Fruit fly (Drosophila melanogaster) Kc167 (cell line): ENCODE measurements around the gene CG12773.

Experiments
- Myc ChIP-seq: fragments of >200 bp; optimal IDR thresholded peaks from 2 replicates; lab custom pipeline; 2017; ENCODE audit warnings: missing external identifiers
- Sin3A ChIP-seq: fragments of >200 bp; optimal IDR thresholded peaks from 2 replicates; lab custom pipeline; 2018; ENCODE audit warnings: missing external identifiers
- h ChIP-seq: fragments of >200 bp; optimal IDR thresholded peaks from 3 replicates; lab custom pipeline; 2018; ENCODE audit warnings: missing external identifiers
- insv ChIP-seq: fragments of >200 bp; optimal IDR thresholded peaks from 3 replicates; lab custom pipeline; 2018; ENCODE audit warnings: missing external identifiers
- psq ChIP-seq: fragments of >200 bp; optimal IDR thresholded peaks from 2 replicates; lab custom pipeline; 2017; ENCODE audit warnings: missing external identifiers
- ttk ChIP-seq: sonication (Bioruptor generic); optimal IDR thresholded peaks from 2 replicates; lab custom pipeline; 2017; ENCODE audit warnings: missing external identifiers

Gene CG12773

dm6 chrX:1353322-1354212 lies at the start of gene CG12773, which contains the start of gene CG11417:
Gene CG12773 (minus strand): TSS chrX:1353981.
Gene CG11417 (plus strand): TSS chrX:1354014.
- no peak for TF ChIP-seq Myc (lab: Kevin White, UChicago)
- TF ChIP-seq h (lab: Kevin White, UChicago) = no peak
- TF ChIP-seq psq (lab: Kevin White, UChicago) = no peak
- no peak for TF ChIP-seq Sin3A (lab: Kevin White, UChicago)
- TF ChIP-seq insv (lab: Kevin White, UChicago) = no peak
- no peak for TF ChIP-seq ttk (lab: Kevin White, UChicago)

DNA sequence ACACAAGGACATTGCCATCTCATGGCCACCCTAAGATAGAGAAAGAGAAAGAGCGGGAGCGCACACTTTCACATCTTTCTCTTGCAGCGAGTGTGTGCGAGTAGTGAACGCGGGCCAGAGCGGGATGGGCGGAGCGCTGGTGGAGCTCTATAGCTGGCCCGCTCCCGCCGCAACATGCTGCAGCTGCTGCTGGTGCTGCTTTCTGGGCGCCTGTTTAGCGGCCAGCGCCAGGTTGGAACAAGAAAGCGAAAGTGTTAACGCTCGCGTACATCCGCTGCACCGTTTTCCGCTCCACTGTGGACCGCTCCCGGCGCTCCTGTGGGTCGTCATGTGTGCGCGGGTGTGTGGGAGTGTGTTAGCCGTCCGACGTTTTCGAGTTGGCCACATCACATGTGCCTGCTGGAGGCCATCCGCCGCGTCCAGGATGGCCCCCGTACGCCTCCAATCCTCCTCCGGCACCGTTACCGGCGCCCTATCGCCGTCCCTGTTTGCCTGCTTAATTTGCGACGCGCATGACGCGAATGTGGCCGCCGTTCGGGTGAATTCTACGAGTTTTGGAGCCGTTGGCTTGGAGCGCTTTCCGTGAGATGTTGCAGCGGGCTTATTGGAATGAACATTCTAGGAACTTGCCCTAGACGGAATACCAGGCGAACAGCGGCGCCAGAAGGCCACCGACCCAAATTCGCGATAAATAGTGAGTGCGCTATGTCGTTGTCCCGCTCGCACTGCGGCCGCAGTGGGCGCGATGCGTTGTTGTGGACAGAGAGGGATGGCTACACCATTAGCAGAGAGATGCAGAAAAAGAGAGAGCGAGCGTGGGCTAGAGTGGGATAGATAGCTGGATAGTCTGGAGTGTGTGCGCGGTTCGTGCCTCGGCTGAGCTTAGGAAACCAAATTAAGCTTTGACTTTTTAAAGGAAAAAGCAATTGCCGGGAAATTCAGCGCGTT lies 45.5 kb upstream of the CG12773 start:
- TF ChIP-seq h (lab: Kevin White, UChicago) = no peak
- no peak for TF ChIP-seq Myc (lab: Kevin White, UChicago)
- TF ChIP-seq ttk (lab: Kevin White, UChicago) = no peak
- TF ChIP-seq insv (lab: Kevin White, UChicago) = no peak
- TF ChIP-seq Sin3A (lab: Kevin White, UChicago) = no peak
- no peak for TF ChIP-seq psq (lab: Kevin White, UChicago)

dm6 chrX:1398455-1399055 lies 44.8 kb upstream of the CG12773 start:
- TF ChIP-seq h (lab: Kevin White, UChicago) (no peak), Myc (lab: Kevin White, UChicago) (no peak), psq (lab: Kevin White, UChicago) (no peak), insv (lab: Kevin White, UChicago) (no peak)

DNA sequence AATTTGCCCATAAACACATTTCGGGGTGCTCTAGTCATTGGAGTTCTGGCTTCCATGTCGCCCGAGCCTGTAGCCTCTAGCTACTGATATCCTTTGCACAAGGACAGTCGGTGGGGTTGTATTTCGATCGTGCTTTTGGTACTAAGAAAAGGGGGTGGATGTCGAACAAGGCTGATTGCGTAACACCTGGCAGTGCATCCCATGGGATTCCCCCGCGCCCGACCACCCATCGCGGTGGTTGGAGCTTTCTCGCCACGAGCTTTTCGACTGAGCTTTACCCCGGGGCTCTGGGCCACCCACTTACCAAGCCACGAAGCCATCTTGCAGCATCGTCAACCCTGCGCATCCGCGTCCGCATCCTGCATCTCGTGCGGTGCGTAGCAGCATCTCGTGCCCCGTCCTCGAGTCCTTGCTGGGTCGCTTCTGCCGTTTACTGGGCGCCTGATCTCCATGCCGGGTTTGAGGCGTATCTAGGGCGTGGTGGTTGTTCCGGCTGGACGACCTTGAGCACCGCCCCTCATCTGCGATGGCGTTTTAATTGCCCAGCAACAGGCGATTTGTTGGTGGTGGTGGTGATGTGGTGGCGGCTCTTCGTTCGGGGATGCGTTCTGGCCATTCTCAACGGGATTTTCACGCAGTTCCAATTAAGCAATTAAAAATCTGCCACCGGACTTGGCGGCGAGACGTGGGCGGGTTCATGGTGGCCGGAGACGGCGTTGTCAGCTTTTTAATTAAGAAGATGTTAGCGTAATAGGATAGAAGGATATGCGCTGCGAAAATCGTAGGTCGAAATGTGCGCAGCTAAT lies 44.1 kb upstream of the CG12773 start:
- TF ChIP-seq Sin3A (lab: Kevin White, UChicago) (no peak), ttk (lab: Kevin White, UChicago) (no peak), h (lab: Kevin White, UChicago) (no peak), insv (lab: Kevin White, UChicago) (no peak), psq (lab: Kevin White, UChicago) (no peak), Myc (lab: Kevin White, UChicago) (no peak)

dm6 chrX:1392875-1393274 lies 39.1 kb upstream of the CG12773 start, which contains the start of gene Rilpl:
Gene Rilpl (plus strand): TSS chrX:1393054.
- no peak for TF ChIP-seq Sin3A (lab: Kevin White, UChicago)
- TF ChIP-seq Myc (lab: Kevin White, UChicago) = no peak
- no peak for TF ChIP-seq ttk (lab: Kevin White, UChicago)
- TF ChIP-seq psq (lab: Kevin White, UChicago) = no peak
- TF ChIP-seq h (lab: Kevin White, UChicago) = no peak
- TF ChIP-seq insv (lab: Kevin White, UChicago) = no peak

- TF ChIP-seq insv (lab: Kevin White, UChicago) (no peak), Myc (lab: Kevin White, UChicago) (no peak), h (lab: Kevin White, UChicago) (no peak), psq (lab: Kevin White, UChicago) (no peak), Sin3A (lab: Kevin White, UChicago) (no peak), ttk (lab: Kevin White, UChicago) (no peak)
Measured at dm6 chrX:1388148-1388703, 34.4 kb upstream of the CG12773 start.

dm6 chrX:1387149-1387752 lies 33.5 kb upstream of the CG12773 start:
- TF ChIP-seq psq (lab: Kevin White, UChicago) (no peak), ttk (lab: Kevin White, UChicago) (no peak), Myc (lab: Kevin White, UChicago) (no peak), h (lab: Kevin White, UChicago) (no peak), insv (lab: Kevin White, UChicago) (no peak), Sin3A (lab: Kevin White, UChicago) (no peak)

DNA sequence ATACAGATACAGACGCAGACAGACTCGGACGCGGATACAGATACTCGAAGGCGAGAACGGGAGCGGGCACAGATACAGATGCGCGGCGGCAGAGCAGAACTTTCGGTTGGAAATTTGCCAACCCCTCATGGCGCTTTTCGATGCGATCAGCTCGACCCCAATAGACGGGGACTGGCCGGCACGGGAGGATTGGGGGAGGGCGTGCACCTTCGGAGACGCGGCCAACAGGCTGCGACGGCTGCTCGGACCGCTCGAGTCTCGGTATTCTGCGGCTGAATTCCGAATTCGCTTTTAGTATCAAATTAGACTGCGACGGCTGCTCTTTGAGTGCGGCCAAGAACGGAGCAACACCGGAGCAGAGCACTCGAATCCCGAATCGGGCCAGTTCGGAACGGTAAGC lies 30.5 kb upstream of the CG12773 start:
- TF ChIP-seq insv (lab: Kevin White, UChicago) (no peak), Myc (lab: Kevin White, UChicago) (no peak), h (lab: Kevin White, UChicago) (no peak), psq (lab: Kevin White, UChicago) (no peak), ttk (lab: Kevin White, UChicago) (no peak), Sin3A (lab: Kevin White, UChicago) (no peak)

DNA sequence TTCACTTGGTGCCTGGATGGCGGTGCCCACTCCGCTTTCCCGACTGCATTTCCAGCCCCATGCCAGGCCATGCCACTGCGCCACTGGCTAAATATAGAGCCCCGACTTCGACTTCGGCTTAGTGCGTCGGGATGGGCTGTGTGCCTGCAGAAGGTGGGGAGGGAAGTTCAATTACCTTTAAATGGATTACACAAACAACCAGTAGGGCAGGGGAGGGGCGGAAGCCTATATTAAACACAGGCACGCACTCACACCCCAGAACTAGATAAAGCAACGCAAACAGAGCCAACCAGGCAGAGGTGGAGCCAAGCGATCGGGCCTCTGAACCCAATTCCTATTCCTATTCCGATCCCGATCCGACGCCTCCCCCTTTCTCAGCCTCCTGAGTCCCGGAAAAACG lies 28.7 kb upstream of the CG12773 start:
- TF ChIP-seq Myc (lab: Kevin White, UChicago) (no peak), insv (lab: Kevin White, UChicago) (no peak), ttk (lab: Kevin White, UChicago) (no peak), psq (lab: Kevin White, UChicago) (no peak), h (lab: Kevin White, UChicago) (no peak), Sin3A (lab: Kevin White, UChicago) (no peak)
